Worm (Caenorhabditis elegans) whole organism, L4 larva: ENCODE measurements around the gene R09E10.1.

Experiments
- F26F4.8 ChIP-seq: fragments of 200-800 bp; sonication (Bioruptor generic); conservative IDR thresholded peaks from 2 replicates; pipeline ENCODE4 v1.3.6; 2022; ENCODE audit warnings: missing genetic modification characterization, missing compliant biosample characterization
- F44E2.7 ChIP-seq: fragments of 200-800 bp; sonication (Bioruptor generic); IDR thresholded peaks from 2 replicates; pipeline ENCODE4 v2.1.2; 2022; ENCODE audit warnings: missing genetic modification characterization, missing compliant biosample characterization
- F49E8.2 ChIP-seq: sonication (generic microtip); optimal IDR thresholded peaks from 2 replicates; lab custom pipeline; 2016; ENCODE audit warnings: missing compliant biosample characterization, mild to moderate bottlenecking, missing genetic modification characterization, borderline replicate concordance
- R02D3.7 ChIP-seq: fragments of 150-350 bp; sonication (generic microtip); optimal IDR thresholded peaks from 3 replicates; lab custom pipeline; 2014; ENCODE audit warnings: missing biosample characterization, missing genetic modification characterization
- T26A8.4 ChIP-seq: fragments of 200-800 bp; sonication (Bioruptor generic); IDR thresholded peaks from 2 replicates; pipeline ENCODE4 v1.3.6; 2022; ENCODE audit warnings: missing genetic modification characterization, missing compliant biosample characterization
- Y105C5A.15 ChIP-seq: fragments of 200-800 bp; sonication (Bioruptor generic); IDR thresholded peaks from 2 replicates; pipeline ENCODE4 v1.3.6; 2022; ENCODE audit warnings: missing genetic modification characterization, missing compliant biosample characterization
- ZK337.2 ChIP-seq: fragments of 200-800 bp; sonication (Bioruptor generic); IDR thresholded peaks from 2 replicates; pipeline ENCODE4 v1.3.6; 2022; ENCODE audit warnings: missing genetic modification reagents, missing genetic modification characterization, missing compliant biosample characterization
- aha-1 ChIP-seq: fragments of 150-350 bp; peaks from one replicate; lab custom pipeline; 2014; ENCODE audit warnings: missing biosample characterization, missing genetic modification characterization
- ama-1 ChIP-seq: fragments of 150-350 bp; optimal IDR thresholded peaks from 2 replicates; lab custom pipeline; 2014; ENCODE audit warnings: inconsistent platforms, mixed read lengths
- arid-1 ChIP-seq: fragments of 200-800 bp; sonication (Bioruptor generic); conservative IDR thresholded peaks from 2 replicates; pipeline ENCODE4 v1.3.6; 2022; ENCODE audit warnings: missing genetic modification reagents, missing genetic modification characterization, missing compliant biosample characterization
- attf-4 ChIP-seq: sonication (generic microtip); optimal IDR thresholded peaks from 3 replicates; lab custom pipeline; 2017; ENCODE audit warnings: missing biosample characterization, missing genetic modification characterization
- ceh-20 ChIP-seq: fragments of 200-800 bp; sonication (Bioruptor generic); IDR thresholded peaks from 2 replicates; pipeline ENCODE4 v1.3.6; 2022; ENCODE audit warnings: missing genetic modification reagents, missing genetic modification characterization, missing compliant biosample characterization
- ceh-82 ChIP-seq: sonication (generic microtip); optimal IDR thresholded peaks from 2 replicates; lab custom pipeline; 2017; ENCODE audit warnings: missing biosample characterization, missing genetic modification characterization
- daf-16 ChIP-seq, 3 experiments: sonication (generic microtip); optimal IDR thresholded peaks; 2 replicates each; lab custom pipeline; 2016 to 2017; ENCODE audit warnings: missing genetic modification characterization in 3 of 3, missing genetic modification reagents in 3 of 3, mild to moderate bottlenecking in 2 of 3, missing compliant biosample characterization in 2 of 3, missing biosample characterization in 1 of 3, moderate library complexity in 1 of 3
- daf-8 ChIP-seq: fragments of 200-800 bp; sonication (Bioruptor generic); IDR thresholded peaks from 2 replicates; pipeline ENCODE4 v1.3.6; 2022; ENCODE audit warnings: missing genetic modification characterization, missing compliant biosample characterization
- dmd-6 ChIP-seq: fragments of 200-800 bp; sonication (Bioruptor generic); IDR thresholded peaks from 2 replicates; pipeline ENCODE4 v1.3.6; 2022; ENCODE audit warnings: missing genetic modification reagents, missing genetic modification characterization, missing compliant biosample characterization
- dmd-9 ChIP-seq: fragments of 200-800 bp; sonication (Bioruptor generic); IDR thresholded peaks from 2 replicates; pipeline ENCODE4 v1.3.6; 2022; ENCODE audit warnings: missing genetic modification reagents, missing genetic modification characterization, missing compliant biosample characterization
- duxl-1 ChIP-seq: sonication (generic microtip); optimal IDR thresholded peaks from 2 replicates; lab custom pipeline; 2016; ENCODE audit warnings: mild to moderate bottlenecking, missing genetic modification characterization, moderate library complexity, missing compliant biosample characterization; ENCODE audit not compliant: poor library complexity
- dve-1 ChIP-seq: sonication (generic microtip); optimal IDR thresholded peaks from 2 replicates; lab custom pipeline; 2017; ENCODE audit warnings: antibody characterized with exemption, mild to moderate bottlenecking, missing genetic modification characterization, missing compliant biosample characterization; ENCODE audit not compliant: insufficient read depth
- hlh-11 ChIP-seq: fragments of 200-800 bp; sonication (Bioruptor generic); optimal IDR thresholded peaks from 2 replicates; lab custom pipeline; 2018; ENCODE audit warnings: mild to moderate bottlenecking, missing genetic modification characterization, missing compliant biosample characterization
- hlh-30 ChIP-seq: sonication (generic microtip); optimal IDR thresholded peaks from 2 replicates; lab custom pipeline; 2017; ENCODE audit warnings: antibody characterized with exemption, mild to moderate bottlenecking, missing genetic modification characterization, missing compliant biosample characterization; ENCODE audit not compliant: insufficient read depth
- lin-1 ChIP-seq: fragments of 200-800 bp; sonication (Bioruptor generic); IDR thresholded peaks from 2 replicates; pipeline ENCODE4 v1.3.6; 2022; ENCODE audit warnings: missing genetic modification reagents, missing genetic modification characterization, missing compliant biosample characterization
- lin-13 ChIP-seq: fragments of 150-350 bp; optimal IDR thresholded peaks from 2 replicates; lab custom pipeline; 2014; ENCODE audit warnings: missing biosample characterization, missing genetic modification reagents, missing genetic modification characterization
- lin-15B ChIP-seq: fragments of 150-350 bp; sonication (generic microtip); optimal IDR thresholded peaks from 3 replicates; lab custom pipeline; 2014; ENCODE audit warnings: missing biosample characterization, missing genetic modification characterization
- lin-38 ChIP-seq: fragments of 200-800 bp; sonication (Bioruptor generic); IDR thresholded peaks from 2 replicates; pipeline ENCODE4 v1.3.6; 2022; ENCODE audit warnings: missing genetic modification reagents, missing genetic modification characterization, missing compliant biosample characterization
- lsy-2 ChIP-seq, 2 experiments: fragments of 150-350 bp in 1 of 2; sonication (generic microtip) in 1 of 2; optimal IDR thresholded peaks; 2 replicates each; lab custom pipeline; 2014 to 2017; ENCODE audit warnings: missing biosample characterization in 2 of 2, missing genetic modification characterization in 2 of 2
- madf-5 ChIP-seq, 2 experiments: fragments of 200-800 bp; sonication (Bioruptor generic); IDR thresholded peaks; 2 replicates each; pipeline ENCODE4 v1.3.6; 2022; ENCODE audit warnings: missing compliant biosample characterization in 2 of 2, missing genetic modification characterization in 2 of 2
- mdl-1 ChIP-seq, 2 experiments: fragments of 150-350 bp in 1 of 2; sonication (generic microtip) in 1 of 2; optimal IDR thresholded peaks; 2 replicates each; lab custom pipeline; 2014 to 2017; ENCODE audit warnings: missing biosample characterization in 2 of 2, missing genetic modification characterization in 2 of 2
- mep-1 ChIP-seq: fragments of 150-350 bp; sonication (generic microtip); optimal IDR thresholded peaks from 3 replicates; lab custom pipeline; 2014; ENCODE audit warnings: missing biosample characterization, missing genetic modification characterization
- mes-2 ChIP-seq: sonication (generic microtip); optimal IDR thresholded peaks from 2 replicates; lab custom pipeline; 2016; ENCODE audit warnings: missing genotype, mild to moderate bottlenecking, missing genetic modification characterization, missing compliant biosample characterization; ENCODE audit not compliant: poor library complexity, severe bottlenecking
- mxl-3 ChIP-seq: fragments of 200-800 bp; sonication (Bioruptor generic); optimal IDR thresholded peaks from 2 replicates; lab custom pipeline; 2018; ENCODE audit warnings: mild to moderate bottlenecking, missing genetic modification characterization, missing compliant biosample characterization
- nhr-28 ChIP-seq: fragments of 150-350 bp; optimal IDR thresholded peaks from 2 replicates; lab custom pipeline; 2014; ENCODE audit warnings: missing biosample characterization, missing genetic modification characterization
- nhr-42 ChIP-seq: fragments of 200-800 bp; sonication (Bioruptor generic); IDR thresholded peaks from 2 replicates; pipeline ENCODE4 v1.3.6; 2022; ENCODE audit warnings: missing genetic modification characterization, missing compliant biosample characterization
- nhr-77 ChIP-seq: fragments of 150-350 bp; optimal IDR thresholded peaks from 2 replicates; lab custom pipeline; 2014; ENCODE audit warnings: missing biosample characterization, missing genetic modification characterization
- pha-4 ChIP-seq, 2 experiments: fragments of 150-350 bp in 1 of 2; fragments of 200-800 bp in 1 of 2; sonication (Bioruptor generic) in 1 of 2; IDR thresholded peaks in 1 of 2; optimal IDR thresholded peaks in 1 of 2; 2 replicates each; pipeline versions ENCODE4 v1.3.6 to Lab custom; 2014 to 2022; ENCODE audit warnings: missing genetic modification characterization in 2 of 2, missing genetic modification reagents in 2 of 2, missing biosample characterization in 1 of 2, missing compliant biosample characterization in 1 of 2
- php-3 ChIP-seq: fragments of 200-800 bp; sonication (Bioruptor generic); IDR thresholded peaks from 2 replicates; pipeline ENCODE4 v1.3.6; 2022; ENCODE audit warnings: missing genetic modification reagents, missing genetic modification characterization, missing compliant biosample characterization
- pqm-1 ChIP-seq: sonication (generic microtip); optimal IDR thresholded peaks from 2 replicates; lab custom pipeline; 2017; ENCODE audit warnings: missing biosample characterization, missing genetic modification characterization
- saeg-2 ChIP-seq: fragments of 200-800 bp; sonication (Bioruptor generic); IDR thresholded peaks from 2 replicates; pipeline ENCODE4 v1.3.6; 2022; ENCODE audit warnings: missing genetic modification reagents, missing genetic modification characterization, missing compliant biosample characterization
- sdz-12 ChIP-seq: fragments of 200-800 bp; sonication (Bioruptor generic); optimal IDR thresholded peaks from 2 replicates; lab custom pipeline; 2018; ENCODE audit warnings: mild to moderate bottlenecking, missing genetic modification characterization, missing compliant biosample characterization
- snpc-1.2 ChIP-seq: fragments of 200-800 bp; sonication (Bioruptor generic); IDR thresholded peaks from 2 replicates; pipeline ENCODE4 v1.3.6; 2022; ENCODE audit warnings: missing genetic modification reagents, missing genetic modification characterization, missing compliant biosample characterization
- unc-39 ChIP-seq: sonication (generic microtip); optimal IDR thresholded peaks from 2 replicates; lab custom pipeline; 2017; ENCODE audit warnings: missing biosample characterization, missing genetic modification characterization
- unc-62 ChIP-seq, 3 experiments: fragments of 150-350 bp in 1 of 3; sonication (generic microtip); optimal IDR thresholded peaks in 2 of 3; peaks in 1 of 3; 1 replicate in 1 of 3; 2 replicates in 2 of 3; lab custom pipeline; 2014 to 2017; ENCODE audit warnings: missing biosample characterization in 3 of 3, missing genetic modification characterization in 3 of 3, missing genetic modification reagents in 3 of 3, missing genotype in 1 of 3
- zip-2 ChIP-seq: fragments of 150-350 bp; optimal IDR thresholded peaks from 2 replicates; lab custom pipeline; 2014; ENCODE audit warnings: missing biosample characterization, missing genetic modification characterization
- ztf-11 ChIP-seq: fragments of 150-350 bp; optimal IDR thresholded peaks from 2 replicates; lab custom pipeline; 2014; ENCODE audit warnings: missing biosample characterization, missing genetic modification characterization

Gene R09E10.1

DNA sequence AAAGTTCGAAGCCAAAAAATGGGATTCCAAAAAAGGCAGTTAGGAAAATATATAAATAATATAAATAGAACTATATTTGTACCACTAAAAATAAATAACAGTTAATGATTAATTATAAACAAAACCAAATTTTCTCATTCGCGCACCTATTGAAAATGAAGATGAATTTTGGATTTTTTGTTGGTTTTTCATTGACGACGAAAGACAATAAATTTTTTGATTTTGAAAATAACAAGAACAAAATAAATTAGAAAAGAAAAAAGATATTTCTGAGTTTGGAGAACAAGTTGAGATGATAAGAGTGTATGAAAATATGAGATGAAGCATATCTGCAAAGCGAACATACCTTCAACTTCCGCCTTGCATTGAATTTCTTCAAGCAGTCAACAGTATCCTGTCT, 14.7 kb upstream of the R09E10.1 start:
- TF ChIP-seq aha-1 (tag; lab: Kevin White, UChicago): peak; percentile 92
- TF ChIP-seq lin-15B (tag; lab: Kevin White, UChicago): no peak

DNA sequence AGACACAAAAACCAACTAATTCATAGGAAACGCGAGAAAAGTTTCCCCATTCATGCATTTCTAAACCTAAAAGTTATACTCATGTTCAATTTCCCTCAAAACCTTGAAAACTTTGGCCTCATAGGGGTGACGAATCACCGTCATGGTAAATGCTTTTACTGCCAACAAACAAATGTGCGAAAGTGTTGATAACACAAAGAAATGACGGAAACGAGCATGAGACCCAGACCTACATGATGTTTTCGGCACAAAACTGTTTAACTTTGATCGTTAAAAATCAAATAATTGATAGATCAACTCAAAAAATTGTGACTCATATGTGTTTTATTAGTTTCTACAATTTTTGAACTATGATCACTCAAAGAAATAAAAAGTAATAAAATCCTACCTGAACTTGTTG, 9.3 kb upstream of the R09E10.1 start:
- TF ChIP-seq lin-1: peak; percentile 72; the same call in 1 of the 2 replicates
- no peak for TF ChIP-seq ama-1 (lab: Kevin White, UChicago)
- TF ChIP-seq php-3 (GFP tag; lab: Robert Waterston, UW): peak; percentile 81
- TF ChIP-seq unc-62 (GFP tag; optimal IDR thresholded peaks at IDR 0.05 in 1 of 2; lab: Kevin White, UChicago): no peak
- no peak for TF ChIP-seq unc-62 (tag; optimal IDR thresholded peaks at IDR 0.05; lab: Kevin White, UChicago)
- peak; percentile 21; the same call in 1 of the 2 replicates for TF ChIP-seq ceh-20 (GFP tag; lab: Robert Waterston, UW)
- peak; percentile 69 for TF ChIP-seq nhr-28 (tag; lab: Kevin White, UChicago)
- TF ChIP-seq F26F4.8 (GFP tag; lab: Robert Waterston, UW): no peak
- TF ChIP-seq daf-16 (GFP tag; optimal IDR thresholded peaks at IDR 0.05; lab: Kevin White, UChicago): no peak
- peak; percentile 85 for TF ChIP-seq daf-16 (tag; optimal IDR thresholded peaks at IDR 0.05; lab: Kevin White, UChicago)
- peak in 1 of 2 experiments; percentile 23 for TF ChIP-seq lsy-2 (tag; optimal IDR thresholded peaks at IDR 0.05; lab: Kevin White, UChicago)
- TF ChIP-seq pha-4 (GFP tag; IDR thresholded peaks at IDR 0.05; lab: Robert Waterston, UW): 0 out of 2 replicates have a peak, but pooled peaks have one; percentile 9
- no peak for TF ChIP-seq pha-4 (tag; optimal IDR thresholded peaks at IDR 0.05; lab: Kevin White, UChicago)
- TF ChIP-seq hlh-11: peak; percentile 78
- no peak for TF ChIP-seq snpc-1.2 (GFP tag; lab: Robert Waterston, UW)
- peak; percentile 18 for TF ChIP-seq mxl-3 (GFP tag; lab: Kevin White, UChicago)
- peak; percentile 16 for TF ChIP-seq mes-2 (tag; lab: Kevin White, UChicago)
- TF ChIP-seq dve-1: peak; percentile 70
- peak; percentile 78 for TF ChIP-seq nhr-77 (tag; lab: Kevin White, UChicago)
- peak; percentile 75 for TF ChIP-seq dmd-6 (GFP tag; lab: Robert Waterston, UW)
- TF ChIP-seq pqm-1 (tag; lab: Kevin White, UChicago): peak; percentile 18
- TF ChIP-seq hlh-30 (tag; lab: Kevin White, UChicago): peak; percentile 26

DNA sequence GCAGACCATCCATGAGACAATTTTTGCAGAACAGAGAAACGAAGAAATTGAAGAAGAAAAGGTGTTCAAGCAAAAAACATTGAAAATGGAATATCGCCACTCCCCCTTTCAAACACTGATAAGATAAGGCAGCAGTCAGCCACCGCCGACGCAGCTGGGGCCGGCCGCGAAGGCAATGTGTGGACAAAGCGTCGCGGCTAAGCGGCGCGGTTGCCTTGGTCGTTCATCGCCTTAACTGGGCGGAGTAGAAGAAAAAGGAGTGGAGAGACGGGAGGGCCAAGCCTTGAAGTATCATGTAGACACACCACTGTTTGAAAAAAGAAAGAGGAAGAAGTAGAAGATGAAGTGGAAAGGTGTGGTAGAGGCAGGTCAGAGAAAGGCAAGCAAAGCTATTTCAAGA, 8.4 kb upstream of the R09E10.1 start:
- TF ChIP-seq attf-4 (no peak), ceh-82 (tag; lab: Kevin White, UChicago) (no peak), sdz-12 (no peak), unc-62 (GFP tag; optimal IDR thresholded peaks at IDR 0.05 in 1 of 2; lab: Kevin White, UChicago) (no peak), unc-62 (tag; optimal IDR thresholded peaks at IDR 0.05; lab: Kevin White, UChicago) (no peak), dmd-9 (GFP tag; lab: Robert Waterston, UW) (no peak), madf-5 (GFP tag; IDR thresholded peaks at IDR 0.05; lab: Robert Waterston, UW) (no peak), R02D3.7 (tag; lab: Kevin White, UChicago) (no peak), mxl-3 (GFP tag; lab: Kevin White, UChicago) (peak; percentile 97), daf-16 (GFP tag; optimal IDR thresholded peaks at IDR 0.05; lab: Kevin White, UChicago) (no peak), daf-16 (tag; optimal IDR thresholded peaks at IDR 0.05; lab: Kevin White, UChicago) (peak; percentile 55), saeg-2 (GFP tag; lab: Robert Waterston, UW) (0 out of 2 replicates have a peak, but pooled peaks have one; percentile 23), F49E8.2 (no peak), unc-39 (tag; lab: Kevin White, UChicago) (no peak), F44E2.7 (GFP tag; lab: Robert Waterston, UW) (no peak), lsy-2 (tag; optimal IDR thresholded peaks at IDR 0.05; lab: Kevin White, UChicago) (no peak), daf-8 (GFP tag; lab: Robert Waterston, UW) (no peak), ztf-11 (no peak), mdl-1 (tag; optimal IDR thresholded peaks at IDR 0.05; lab: Kevin White, UChicago) (no peak), duxl-1 (no peak), ZK337.2 (GFP tag; lab: Robert Waterston, UW) (no peak), arid-1 (no peak), mep-1 (tag; lab: Kevin White, UChicago) (peak; percentile 23), dmd-6 (GFP tag; lab: Robert Waterston, UW) (peak; percentile 59), T26A8.4 (GFP tag; lab: Robert Waterston, UW) (no peak), nhr-42 (GFP tag; lab: Robert Waterston, UW) (no peak), lin-13 (no peak), pqm-1 (tag; lab: Kevin White, UChicago) (peak; percentile 55), snpc-1.2 (GFP tag; lab: Robert Waterston, UW) (peak; percentile 42; the same call in 1 of the 2 replicates), Y105C5A.15 (GFP tag; lab: Robert Waterston, UW) (no peak), lin-38 (GFP tag; lab: Robert Waterston, UW) (no peak), zip-2 (tag; lab: Kevin White, UChicago) (no peak), dve-1 (peak; percentile 61)
